Fruit fly (Drosophila melanogaster) whole organism, embryonic: ENCODE results near the gene tup.

Experiments
- Atf-2 ChIP-seq: fragments of 200-800 bp; sonication (Bioruptor generic); optimal IDR thresholded peaks from 2 replicates; lab custom pipeline; 2016; ENCODE audit warnings: missing biosample characterization, missing genetic modification characterization
- Atf3 ChIP-seq: fragments of 200-800 bp; sonication (Bioruptor generic); optimal IDR thresholded peaks from 3 replicates; lab custom pipeline; 2016; ENCODE audit warnings: missing biosample characterization, missing genetic modification characterization
- Bgb ChIP-seq: fragments of 200-800 bp; sonication (Bioruptor generic); IDR thresholded peaks from 2 replicates; pipeline ENCODE4 v1.3.6; 2022; ENCODE audit warnings: missing biosample characterization, missing genetic modification characterization; ENCODE audit not compliant: partially characterized antibody
- Blimp-1 ChIP-seq: fragments of 200-800 bp; sonication (Bioruptor generic); optimal IDR thresholded peaks from 3 replicates; lab custom pipeline; 2018; ENCODE audit warnings: missing biosample characterization, missing genetic modification characterization, mild to moderate bottlenecking, moderate library complexity, missing genetic modification reagents
- CG1024 ChIP-seq: fragments of 200-800 bp; sonication (Bioruptor generic); IDR thresholded peaks from 2 replicates; pipeline ENCODE4 v1.3.6; 2022; ENCODE audit warnings: missing biosample characterization, missing genetic modification characterization
- CG10431 ChIP-seq: fragments of 200-800 bp; sonication (Bioruptor generic); optimal IDR thresholded peaks from 3 replicates; lab custom pipeline; 2018; ENCODE audit warnings: missing biosample characterization, mild to moderate bottlenecking, missing genetic modification characterization
- CG13775 ChIP-seq: fragments of 200-800 bp; sonication (Bioruptor generic); optimal IDR thresholded peaks from 3 replicates; lab custom pipeline; 2017; ENCODE audit warnings: missing biosample characterization, mild to moderate bottlenecking, missing genetic modification characterization
- CG14965 ChIP-seq: fragments of 200-800 bp; sonication (Bioruptor generic); optimal IDR thresholded peaks from 2 replicates; lab custom pipeline; 2016; ENCODE audit warnings: missing biosample characterization, missing genetic modification characterization, borderline replicate concordance
- CG15011 ChIP-seq: fragments of 200-800 bp; sonication (Bioruptor generic); optimal IDR thresholded peaks from 3 replicates; lab custom pipeline; 2018; ENCODE audit warnings: missing biosample characterization, mild to moderate bottlenecking, missing genetic modification characterization
- CG15479 ChIP-seq: fragments of 200-800 bp; sonication (Bioruptor generic); optimal IDR thresholded peaks from 3 replicates; lab custom pipeline; 2019; ENCODE audit warnings: missing biosample characterization, mild to moderate bottlenecking, missing genetic modification characterization, moderate library complexity
- CG1603 ChIP-seq: fragments of 200-800 bp; sonication (Bioruptor generic); optimal IDR thresholded peaks from 2 replicates; lab custom pipeline; 2019; ENCODE audit warnings: missing biosample characterization, mild to moderate bottlenecking, missing genetic modification characterization, moderate library complexity
- CG17328 ChIP-seq: fragments of 200-800 bp; sonication (Bioruptor generic); IDR thresholded peaks from 2 replicates; pipeline ENCODE4 v1.3.6; 2022; ENCODE audit warnings: missing biosample characterization, missing genetic modification characterization
- CG17361 ChIP-seq: fragments of 200-800 bp; sonication (Bioruptor generic); IDR thresholded peaks from 3 replicates; pipeline ENCODE4 v1.3.6; 2022; ENCODE audit warnings: missing biosample characterization, missing genetic modification characterization
- CG2116 ChIP-seq: fragments of 200-800 bp; sonication (Bioruptor generic); optimal IDR thresholded peaks from 3 replicates; lab custom pipeline; 2018; ENCODE audit warnings: missing biosample characterization, mild to moderate bottlenecking, missing genetic modification characterization
- CG32772 ChIP-seq: fragments of 200-800 bp; sonication (Bioruptor generic); IDR thresholded peaks from 2 replicates; pipeline ENCODE4 v1.3.6; 2022; ENCODE audit warnings: missing biosample characterization, missing genetic modification characterization
- CG4617 ChIP-seq: fragments of 200-800 bp; sonication (Bioruptor generic); optimal IDR thresholded peaks from 3 replicates; lab custom pipeline; 2016; ENCODE audit warnings: missing biosample characterization, missing genetic modification characterization, borderline replicate concordance
- CG7357 ChIP-seq: fragments of 200-800 bp; sonication (Bioruptor generic); IDR thresholded peaks from 3 replicates; pipeline ENCODE4 v1.3.6; 2022; ENCODE audit warnings: missing biosample characterization, missing genetic modification characterization
- CG7928 ChIP-seq: fragments of 200-800 bp; sonication (Bioruptor generic); optimal IDR thresholded peaks from 2 replicates; lab custom pipeline; 2017; ENCODE audit warnings: missing biosample characterization, mild to moderate bottlenecking, missing genetic modification characterization
- CG8089 ChIP-seq: fragments of 200-800 bp; sonication (Bioruptor generic); optimal IDR thresholded peaks from 3 replicates; lab custom pipeline; 2016; ENCODE audit warnings: missing biosample characterization, missing genetic modification characterization
- CG8924 ChIP-seq: fragments of 200-800 bp; optimal IDR thresholded peaks from 3 replicates; lab custom pipeline; 2019; ENCODE audit warnings: missing biosample characterization, mild to moderate bottlenecking, missing genetic modification characterization, moderate library complexity
- CG9932 ChIP-seq: fragments of 200-800 bp; sonication (Bioruptor generic); IDR thresholded peaks from 2 replicates; pipeline ENCODE4 v1.3.6; 2022; ENCODE audit warnings: missing biosample characterization, missing genetic modification characterization
- Dad ChIP-seq: fragments of 200-800 bp; sonication (Bioruptor generic); optimal IDR thresholded peaks from 3 replicates; lab custom pipeline; 2016; ENCODE audit warnings: missing biosample characterization, missing genetic modification characterization
- Dfd ChIP-seq, 2 experiments: fragments of >200 bp; optimal IDR thresholded peaks; 2 replicates each; lab custom pipeline; 2017; ENCODE audit warnings: missing biosample characterization in 2 of 2, missing genetic modification characterization in 2 of 2
- Dll ChIP-seq: fragments of 200-800 bp; sonication (Bioruptor generic); IDR thresholded peaks from 4 replicates; pipeline ENCODE4 v1.3.6; 2022; ENCODE audit warnings: missing biosample characterization, missing genetic modification characterization; ENCODE audit not compliant: partially characterized antibody
- Ets65A ChIP-seq: fragments of 200-800 bp; sonication (Bioruptor generic); peaks from one replicate; lab custom pipeline; 2016; ENCODE audit warnings: missing biosample characterization, missing genetic modification characterization
- Max ChIP-seq: fragments of 200-800 bp; sonication (Bioruptor generic); optimal IDR thresholded peaks from 2 replicates; lab custom pipeline; 2016; ENCODE audit warnings: missing biosample characterization, mild to moderate bottlenecking, missing genetic modification characterization
- Mes4 ChIP-seq: fragments of 200-800 bp; sonication (Bioruptor generic); optimal IDR thresholded peaks from 2 replicates; lab custom pipeline; 2016; ENCODE audit warnings: missing biosample characterization, missing genetic modification characterization
- Rfx ChIP-seq: fragments of 200-800 bp; sonication (Bioruptor generic); IDR thresholded peaks from 2 replicates; pipeline ENCODE4 v1.3.6; 2022; ENCODE audit warnings: missing biosample characterization, missing genetic modification characterization
- Sry-β ChIP-seq: fragments of 200-800 bp; sonication (Bioruptor generic); optimal IDR thresholded peaks from 2 replicates; lab custom pipeline; 2018; ENCODE audit warnings: missing biosample characterization, mild to moderate bottlenecking, missing genetic modification characterization, moderate library complexity
- Usf ChIP-seq: fragments of 200-800 bp; sonication (Bioruptor generic); optimal IDR thresholded peaks from 2 replicates; lab custom pipeline; 2017; ENCODE audit warnings: missing genotype, missing biosample characterization, missing genetic modification characterization
- bowl ChIP-seq: fragments of 200-800 bp; sonication (Bioruptor generic); IDR thresholded peaks from 2 replicates; pipeline ENCODE4 v1.3.6; 2022; ENCODE audit warnings: missing biosample characterization, missing genetic modification characterization
- crol ChIP-seq: fragments of 200-800 bp; sonication (Bioruptor generic); IDR thresholded peaks from 2 replicates; pipeline ENCODE4 v1.3.6; 2022; ENCODE audit warnings: missing biosample characterization, missing genetic modification characterization
- dati ChIP-seq: fragments of 200-800 bp; sonication (Bioruptor generic); IDR thresholded peaks from 2 replicates; pipeline ENCODE4 v1.3.6; 2022; ENCODE audit warnings: missing biosample characterization, missing genetic modification characterization
- esg ChIP-seq: fragments of 200-800 bp; sonication (Bioruptor generic); conservative IDR thresholded peaks from 2 replicates; pipeline ENCODE4 v1.3.6; 2022; ENCODE audit warnings: missing biosample characterization, missing genetic modification characterization
- fd64A ChIP-seq: fragments of 200-800 bp; sonication (Bioruptor generic); optimal IDR thresholded peaks from 3 replicates; lab custom pipeline; 2018; ENCODE audit warnings: missing biosample characterization, mild to moderate bottlenecking, missing genetic modification characterization
- fd96Cb ChIP-seq: fragments of 200-800 bp; sonication (Bioruptor generic); optimal IDR thresholded peaks from 2 replicates; lab custom pipeline; 2018; ENCODE audit warnings: missing biosample characterization, mild to moderate bottlenecking, missing genetic modification characterization, moderate library complexity
- gcm2 ChIP-seq: fragments of 200-800 bp; sonication (Bioruptor generic); optimal IDR thresholded peaks from 2 replicates; lab custom pipeline; 2016; ENCODE audit warnings: missing biosample characterization, missing genetic modification characterization
- gro ChIP-seq: fragments of 200-800 bp; sonication (Bioruptor generic); optimal IDR thresholded peaks from 2 replicates; lab custom pipeline; 2016; ENCODE audit warnings: missing biosample characterization, missing genetic modification characterization
- jigr1 ChIP-seq: fragments of 200-800 bp; sonication (Bioruptor generic); IDR thresholded peaks from 3 replicates; pipeline ENCODE4 v1.3.6; 2022; ENCODE audit warnings: missing biosample characterization, missing genetic modification characterization
- jumu ChIP-seq: fragments of 200-800 bp; sonication (Bioruptor generic); optimal IDR thresholded peaks from 3 replicates; lab custom pipeline; 2016; ENCODE audit warnings: missing biosample characterization, missing genetic modification characterization
- lilli ChIP-seq: fragments of 200-800 bp; sonication (Bioruptor generic); optimal IDR thresholded peaks from 3 replicates; lab custom pipeline; 2016; ENCODE audit warnings: missing biosample characterization, missing genetic modification characterization
- nau ChIP-seq: fragments of 200-800 bp; sonication (Bioruptor generic); optimal IDR thresholded peaks from 3 replicates; lab custom pipeline; 2017; ENCODE audit warnings: missing biosample characterization, mild to moderate bottlenecking, missing genetic modification characterization, missing genetic modification reagents
- nerfin-2 ChIP-seq: fragments of 200-800 bp; sonication (Bioruptor generic); IDR thresholded peaks from 2 replicates; pipeline ENCODE4 v1.3.6; 2022; ENCODE audit warnings: missing biosample characterization, missing genetic modification characterization; ENCODE audit not compliant: partially characterized antibody
- otp ChIP-seq: fragments of 200-800 bp; sonication (Bioruptor generic); IDR thresholded peaks from 3 replicates; pipeline ENCODE4, ENCODE4 v1.3.6; 2022; ENCODE audit warnings: missing biosample characterization, missing genetic modification characterization
- row ChIP-seq: fragments of 200-800 bp; sonication (Bioruptor generic); IDR thresholded peaks from 3 replicates; pipeline ENCODE4 v1.3.6; 2022; ENCODE audit warnings: missing biosample characterization, missing genetic modification characterization
- tna ChIP-seq: fragments of 200-800 bp; sonication (Bioruptor generic); IDR thresholded peaks from 2 replicates; pipeline ENCODE4 v1.3.6; 2022; ENCODE audit warnings: missing biosample characterization, missing genetic modification characterization; ENCODE audit not compliant: partially characterized antibody
- toy ChIP-seq: fragments of 200-800 bp; sonication (Bioruptor generic); IDR thresholded peaks from 2 replicates; pipeline ENCODE4 v1.3.6; 2022; ENCODE audit warnings: missing biosample characterization, missing genetic modification characterization

tup gene

DNA sequence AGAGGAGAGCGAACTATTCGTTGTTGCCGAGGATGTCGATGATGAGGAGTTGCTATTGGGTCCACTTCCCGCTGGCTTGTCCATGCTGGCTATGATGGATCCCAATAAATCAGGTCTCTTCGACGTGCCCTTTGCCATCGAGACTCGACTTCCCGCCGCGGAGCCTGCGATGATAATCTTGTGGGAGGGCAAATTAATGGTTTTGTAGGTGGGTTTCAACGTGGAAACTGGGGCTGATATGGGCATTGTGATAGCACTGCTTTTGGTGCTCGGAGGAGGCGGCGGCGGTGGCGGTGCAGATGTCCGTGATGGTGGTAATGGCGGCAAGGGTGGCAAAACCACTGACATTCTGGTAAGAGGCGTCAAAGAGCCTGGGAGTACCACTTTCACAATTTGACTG is 46.5 kb downstream of the tup start:
- TF ChIP-seq Ets65A (GFP tag; lab: Kevin White, UChicago) (peak; percentile 55), CG8089 (GFP tag; lab: Kevin White, UChicago) (no peak), CG8924 (no peak)

dm6 chr2L:18830587-18831528 is 50.2 kb downstream of the tup start, which contains the start of the genes CG17597 and ScpX:
Gene CG17597 (minus strand): TSS chr2L:18831153.
Gene ScpX (plus strand): TSS chr2L:18831229.
- TF ChIP-seq CG1024 (GFP tag; lab: Robert Waterston, UW) (peak; percentile 23), fd96Cb (peak; percentile 40), row (GFP tag; lab: Robert Waterston, UW) (peak; percentile 94), nerfin-2 (peak; percentile 82), Dfd (GFP tag; optimal IDR thresholded peaks at IDR 0.05; lab: Kevin White, UChicago) (no peak), CG9932 (GFP tag; lab: Robert Waterston, UW) (peak; percentile 61), toy (GFP tag; lab: Robert Waterston, UW) (no peak), CG15011 (GFP tag; lab: Kevin White, UChicago) (peak; percentile 39), tna (GFP tag; lab: Robert Waterston, UW) (peak; percentile 89), bowl (GFP tag; lab: Robert Waterston, UW) (no peak), CG10431 (GFP tag; lab: Kevin White, UChicago) (no peak), otp (GFP tag; lab: Robert Waterston, UW) (0 out of 3 replicates have a peak, but pooled peaks have one; percentile 10), Rfx (GFP tag; lab: Robert Waterston, UW) (peak; percentile 57), Dll (GFP tag; lab: Robert Waterston, UW) (peak; percentile 83), crol (GFP tag; lab: Robert Waterston, UW) (no peak), gcm2 (GFP tag; lab: Kevin White, UChicago) (peak; percentile 45), jigr1 (GFP tag; lab: Robert Waterston, UW) (no peak), Bgb (GFP tag; lab: Robert Waterston, UW) (peak; percentile 90), CG4617 (peak; percentile 23), CG32772 (peak; percentile 39; the same call in 1 of the 2 replicates), Dad (peak; percentile 36), CG14965 (GFP tag; lab: Kevin White, UChicago) (no peak), CG17361 (GFP tag; lab: Robert Waterston, UW) (peak; percentile 84), nau (GFP tag; lab: Kevin White, UChicago) (no peak), CG7928 (GFP tag; lab: Kevin White, UChicago) (peak; percentile 99), CG15479 (GFP tag; lab: Kevin White, UChicago) (no peak), CG1603 (tag; lab: Kevin White, UChicago) (peak; percentile 45), dati (GFP tag; lab: Robert Waterston, UW) (no peak), CG13775 (GFP tag; lab: Kevin White, UChicago) (peak; percentile 74), jumu (GFP tag; lab: Kevin White, UChicago) (peak; percentile 75), Sry-β (peak; percentile 100), gro (GFP tag; lab: Kevin White, UChicago) (peak; percentile 71), Mes4 (GFP tag; lab: Kevin White, UChicago) (peak; percentile 11), fd64A (GFP tag; lab: Kevin White, UChicago) (no peak), lilli (GFP tag; lab: Kevin White, UChicago) (peak; percentile 78), Max (GFP tag; lab: Kevin White, UChicago) (peak; percentile 68), Usf (GFP tag; lab: Kevin White, UChicago) (peak; percentile 24), CG7357 (GFP tag; lab: Robert Waterston, UW) (0 out of 3 replicates have a peak, but pooled peaks have one; percentile 28), Atf3 (GFP tag; lab: Kevin White, UChicago) (peak; percentile 55), CG17328 (GFP tag; lab: Robert Waterston, UW) (no peak; the same call in 1 of the 2 replicates), esg (GFP tag; lab: Robert Waterston, UW) (no peak), Atf-2 (GFP tag; lab: Kevin White, UChicago) (peak; percentile 42), CG2116 (GFP tag; lab: Kevin White, UChicago) (peak; percentile 79), Blimp-1 (GFP tag; lab: Kevin White, UChicago) (peak; percentile 64)
